Fruit fly (Drosophila melanogaster) whole organism: ENCODE measurements around the gene Amun.

ENCODE experiments used
- EcR ChIP-seq, 2 experiments: fragments of >200 bp; optimal IDR thresholded peaks; 2 replicates each; lab custom pipeline; 2017; ENCODE audit warnings: missing biosample characterization in 2 of 2, missing genetic modification characterization in 2 of 2, missing genetic modification reagents in 2 of 2
- pan ChIP-seq: fragments of >200 bp; optimal IDR thresholded peaks from 2 replicates; lab custom pipeline; 2017
- psq ChIP-seq: fragments of >200 bp; optimal IDR thresholded peaks from 2 replicates; lab custom pipeline; 2017
- usp ChIP-seq: fragments of >200 bp; optimal IDR thresholded peaks from 2 replicates; lab custom pipeline; 2017; ENCODE audit warnings: missing biosample characterization, missing genetic modification characterization, mixed read lengths

DNA sequence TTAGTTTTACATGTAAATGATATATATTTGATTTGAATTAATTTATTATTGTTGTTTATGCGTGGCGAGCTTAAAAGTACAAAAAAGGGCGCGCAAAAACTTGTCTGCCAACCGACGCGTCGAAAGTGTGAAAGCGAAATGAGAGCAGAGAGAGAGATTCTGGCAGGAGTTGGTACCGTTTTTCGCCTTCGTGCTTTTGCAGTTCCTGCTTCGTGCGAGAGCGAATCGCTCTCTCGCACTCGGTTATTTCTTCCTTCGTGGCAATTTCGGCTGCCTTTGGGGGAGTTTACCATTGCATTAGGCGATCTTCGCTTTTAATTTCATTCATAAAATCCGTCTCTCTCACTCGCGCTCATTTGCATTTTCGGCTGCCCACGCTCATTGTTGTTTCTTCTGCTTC, 13.6 kb upstream of the Amun start, which contains the start of gene inaF-D:
- TF ChIP-seq EcR (GFP tag; optimal IDR thresholded peaks at IDR 0.05; lab: Kevin White, UChicago), result no peak
- no peak for TF ChIP-seq usp (GFP tag; lab: Kevin White, UChicago)
- no peak for TF ChIP-seq psq (lab: Kevin White, UChicago)
- no peak for TF ChIP-seq pan (lab: Kevin White, UChicago)
